Worm (Caenorhabditis elegans): Measurements from ENCODE around the gene F33G12.7.

F33G12.7 gene

ce11 chrII:4993530-4994192 lies 46.8 kb downstream of the F33G12.7 start, which contains the start of the genes eif-1 and vps-24 (continued):
- no peak for TF ChIP-seq ztf-22 (GFP tag; optimal IDR thresholded peaks at IDR 0.05)
- TF ChIP-seq aptf-3 (GFP tag; IDR thresholded peaks at IDR 0.05) = no peak
- no peak for TF ChIP-seq D2030.7 (GFP tag; IDR thresholded peaks at IDR 0.05)
- no peak for TF ChIP-seq unc-62 (GFP tag; optimal IDR thresholded peaks at IDR 0.05)
- TF ChIP-seq rec-8 (tag; optimal IDR thresholded peaks at IDR 0.05) = no peak
- no peak for TF ChIP-seq F33H1.4 (GFP tag; IDR thresholded peaks at IDR 0.05)
- no peak for TF ChIP-seq B0261.1 (tag; optimal IDR thresholded peaks at IDR 0.05)
- no peak for TF ChIP-seq bed-1 (GFP tag; IDR thresholded peaks at IDR 0.05)
- TF ChIP-seq aptf-2 (GFP tag; conservative IDR thresholded peaks at IDR 0.05) = no peak
- peak; percentile 17 for TF ChIP-seq snpc-3.4 (tag; optimal IDR thresholded peaks at IDR 0.05)
- TF ChIP-seq lsl-1 (GFP tag; optimal IDR thresholded peaks at IDR 0.05) = peak; percentile 48
- TF ChIP-seq bed-2 (GFP tag; IDR thresholded peaks at IDR 0.05) = no peak
- no peak for TF ChIP-seq attf-6 (GFP tag; IDR thresholded peaks at IDR 0.05)
- TF ChIP-seq somi-1 (GFP tag; optimal IDR thresholded peaks at IDR 0.05) = no peak
- no peak for TF ChIP-seq ama-1 (optimal IDR thresholded peaks at IDR 0.05)
- TF ChIP-seq ama-1 (GFP tag; optimal IDR thresholded peaks at IDR 0.05) = no peak
- no peak for TF ChIP-seq atf-7 (tag; optimal IDR thresholded peaks at IDR 0.05)
- TF ChIP-seq lin-26 (GFP tag; IDR thresholded peaks at IDR 0.05) = no peak
- no peak for TF ChIP-seq tbp1 (GFP tag; optimal IDR thresholded peaks at IDR 0.05)
- no peak for TF ChIP-seq cebp-2 (GFP tag; IDR thresholded peaks at IDR 0.05)
- no peak for TF ChIP-seq madf-3 (GFP tag; IDR thresholded peaks at IDR 0.05)
- no peak for TF ChIP-seq lsy-27 (tag; optimal IDR thresholded peaks at IDR 0.05; ENCODE audit: borderline replicate concordance, insufficient read depth)
- no peak for TF ChIP-seq gei-17 (GFP tag; optimal IDR thresholded peaks at IDR 0.05)
- TF ChIP-seq ceh-79 (tag; optimal IDR thresholded peaks at IDR 0.05) = no peak
- no peak for TF ChIP-seq madf-10 (tag; optimal IDR thresholded peaks at IDR 0.05)
- TF ChIP-seq xnd-1 (tag; optimal IDR thresholded peaks at IDR 0.05) = no peak
- TF ChIP-seq him-1 (tag; optimal IDR thresholded peaks at IDR 0.05) = no peak
- TF ChIP-seq ceh-91 (GFP tag; IDR thresholded peaks at IDR 0.05) = no peak
- no peak for TF ChIP-seq ccch-3 (GFP tag; optimal IDR thresholded peaks at IDR 0.05)
- TF ChIP-seq hrde-1 (tag; optimal IDR thresholded peaks at IDR 0.05; ENCODE audit: borderline replicate concordance) = no peak
- TF ChIP-seq chd-7 (tag; optimal IDR thresholded peaks at IDR 0.05) = no peak
- TF ChIP-seq madf-6 (GFP tag; IDR thresholded peaks at IDR 0.05) = peak; percentile 51
- no peak for TF ChIP-seq nfya-2 (GFP tag; IDR thresholded peaks at IDR 0.05)
- peak; percentile 12 for TF ChIP-seq F23B12.7 (tag; optimal IDR thresholded peaks at IDR 0.05; ENCODE audit: insufficient read depth)
- TF ChIP-seq tbx-9 (tag; optimal IDR thresholded peaks at IDR 0.05; ENCODE audit: borderline replicate concordance) = no peak
- TF ChIP-seq dox-1 (GFP tag; IDR thresholded peaks at IDR 0.05) = peak; percentile 80
- TF ChIP-seq ztf-6 (GFP tag; IDR thresholded peaks at IDR 0.05) = no peak; the same call in 1 of the 2 replicates
- TF ChIP-seq madf-8 (GFP tag; conservative IDR thresholded peaks at IDR 0.05) = no peak
- no peak for TF ChIP-seq mel-28 (tag; optimal IDR thresholded peaks at IDR 0.05; ENCODE audit: borderline replicate concordance)
- TF ChIP-seq ZK185.1 (tag; optimal IDR thresholded peaks at IDR 0.05; ENCODE audit: poor library complexity, severe bottlenecking) = no peak
- no peak for TF ChIP-seq sptf-2 (GFP tag; optimal IDR thresholded peaks at IDR 0.05)
- TF ChIP-seq tlf-1 (GFP tag; optimal IDR thresholded peaks at IDR 0.05) = no peak
- no peak for TF ChIP-seq K12H6.12 (tag; optimal IDR thresholded peaks at IDR 0.05)
- no peak for TF ChIP-seq nhr-27 (tag; optimal IDR thresholded peaks at IDR 0.05)
- TF ChIP-seq attf-5 (GFP tag; optimal IDR thresholded peaks at IDR 0.05) = peak; percentile 75
- TF ChIP-seq F49E8.2 (tag; optimal IDR thresholded peaks at IDR 0.05; ENCODE audit: insufficient read depth) = no peak
- no peak for TF ChIP-seq athp-1 (tag; optimal IDR thresholded peaks at IDR 0.05)
- no peak for TF ChIP-seq mxl-1 (tag; optimal IDR thresholded peaks at IDR 0.05)

All from whole organism, young adult.